Fruit fly (Drosophila melanogaster): ENCODE measurements around the gene CG2519.

- TF ChIP-seq toy (GFP tag; IDR thresholded peaks at IDR 0.05) (no peak), unpg (GFP tag; optimal IDR thresholded peaks at IDR 0.05) (no peak), bab2 (GFP tag; optimal IDR thresholded peaks at IDR 0.05) (no peak), CG17802 (tag; optimal IDR thresholded peaks at IDR 0.05) (no peak), CG10321 (GFP tag; IDR thresholded peaks at IDR 0.05) (no peak), CG1603 (tag; optimal IDR thresholded peaks at IDR 0.05) (no peak), Aef1 (GFP tag; IDR thresholded peaks at IDR 0.05) (no peak)
Observed at dm6 chr3R:5524804-5525203, 22.8 kb downstream of the CG2519 start.

Data from whole organism, embryonic.